Fruit fly (Drosophila melanogaster) Kc167 (cell line): Measurements from ENCODE around the gene CG34355.

Source experiments
- Myc ChIP-seq: fragments of >200 bp; optimal IDR thresholded peaks from 2 replicates; lab custom pipeline; 2017; ENCODE audit warnings: missing external identifiers
- Sin3A ChIP-seq: fragments of >200 bp; optimal IDR thresholded peaks from 2 replicates; lab custom pipeline; 2018; ENCODE audit warnings: missing external identifiers
- h ChIP-seq: fragments of >200 bp; optimal IDR thresholded peaks from 3 replicates; lab custom pipeline; 2018; ENCODE audit warnings: missing external identifiers
- insv ChIP-seq: fragments of >200 bp; optimal IDR thresholded peaks from 3 replicates; lab custom pipeline; 2018; ENCODE audit warnings: missing external identifiers
- ttk ChIP-seq: sonication (Bioruptor generic); optimal IDR thresholded peaks from 2 replicates; lab custom pipeline; 2017; ENCODE audit warnings: missing external identifiers

- no peak for TF ChIP-seq ttk (lab: Kevin White, UChicago)
- TF ChIP-seq h (lab: Kevin White, UChicago): no peak
- TF ChIP-seq Myc (lab: Kevin White, UChicago): no peak
- no peak for TF ChIP-seq insv (lab: Kevin White, UChicago)
- TF ChIP-seq Sin3A (lab: Kevin White, UChicago): no peak
These were observed 14.1 kb upstream of the CG34355 start for dm6 chr3R:23789584-23789983.
